Worm (Caenorhabditis elegans): ENCODE data around the gene F25D1.8.

The F25D1.8 gene

ce11 chrV:10571523-10571922 lies 32.3 kb downstream of the F25D1.8 start:
- TF ChIP-seq ceh-30 (tag; optimal IDR thresholded peaks at IDR 0.05): no peak
- TF ChIP-seq fkh-6 (tag; optimal IDR thresholded peaks at IDR 0.05): no peak
- no peak for TF ChIP-seq hlh-30 (tag; optimal IDR thresholded peaks at IDR 0.05; ENCODE audit: insufficient read depth)
- no peak for TF ChIP-seq unc-42 (tag; optimal IDR thresholded peaks at IDR 0.05)
- no peak for TF ChIP-seq ceh-14 (tag; optimal IDR thresholded peaks at IDR 0.05)
- TF ChIP-seq C08G9.2 (tag; optimal IDR thresholded peaks at IDR 0.05): no peak
- no peak for TF ChIP-seq che-1 (tag; optimal IDR thresholded peaks at IDR 0.05)
- TF ChIP-seq madf-2 (tag; optimal IDR thresholded peaks at IDR 0.05): no peak
- TF ChIP-seq elt-4 (tag; optimal IDR thresholded peaks at IDR 0.05): no peak
- TF ChIP-seq dve-1 (tag; optimal IDR thresholded peaks at IDR 0.05): no peak
- no peak for TF ChIP-seq elt-2 (tag; optimal IDR thresholded peaks at IDR 0.05)
- no peak for TF ChIP-seq unc-55 (GFP tag; optimal IDR thresholded peaks at IDR 0.05)
- TF ChIP-seq ceh-18 (tag; optimal IDR thresholded peaks at IDR 0.05): no peak
- no peak for TF ChIP-seq tbx-2 (tag; optimal IDR thresholded peaks at IDR 0.05)
- no peak for TF ChIP-seq tbx-7 (tag; optimal IDR thresholded peaks at IDR 0.05)
- no peak for TF ChIP-seq Y22D7AL.16 (tag; optimal IDR thresholded peaks at IDR 0.05)
- no peak for TF ChIP-seq rnt-1 (tag; optimal IDR thresholded peaks at IDR 0.05)

ce11 chrV:10572614-10573013 lies 33.4 kb downstream of the F25D1.8 start, which contains the start of gene del-6:
Gene del-6 (plus strand): TSS chrV:10572914.
- TF ChIP-seq pax-1 (tag; optimal IDR thresholded peaks at IDR 0.05): no peak
- TF ChIP-seq ama-1 (optimal IDR thresholded peaks at IDR 0.05): no peak
- no peak for TF ChIP-seq K09A11.1 (tag; optimal IDR thresholded peaks at IDR 0.05; ENCODE audit: insufficient read depth)
- TF ChIP-seq F13H6.1 (tag; optimal IDR thresholded peaks at IDR 0.05): no peak
- no peak for TF ChIP-seq odd-2 (tag; optimal IDR thresholded peaks at IDR 0.05)

- TF ChIP-seq ceh-6 (GFP tag; optimal IDR thresholded peaks at IDR 0.05) (no peak), unc-3 (GFP tag; conservative IDR thresholded peaks at IDR 0.05) (no peak), unc-3 (tag; optimal IDR thresholded peaks at IDR 0.05) (no peak), dve-1 (tag; optimal IDR thresholded peaks at IDR 0.05) (no peak), eyg-1 (tag; optimal IDR thresholded peaks at IDR 0.05) (no peak), dmd-4 (tag; optimal IDR thresholded peaks at IDR 0.05; ENCODE audit: borderline replicate concordance) (no peak), ceh-34 (tag; optimal IDR thresholded peaks at IDR 0.05) (no peak), ceh-45 (GFP tag; IDR thresholded peaks at IDR 0.05) (no peak), unc-42 (tag; optimal IDR thresholded peaks at IDR 0.05) (no peak), K02D7.2 (tag; optimal IDR thresholded peaks at IDR 0.05) (no peak), ets-4 (tag; optimal IDR thresholded peaks at IDR 0.05) (no peak), lim-6 (tag; optimal IDR thresholded peaks at IDR 0.05) (no peak), fkh-10 (GFP tag; optimal IDR thresholded peaks at IDR 0.05) (no peak), Y22D7AL.16 (tag; optimal IDR thresholded peaks at IDR 0.05) (no peak), hlh-30 (tag; optimal IDR thresholded peaks at IDR 0.05; ENCODE audit: insufficient read depth) (no peak)
Observed at ce11 chrV:10574197-10574596, 35.0 kb downstream of the F25D1.8 start.

- TF ChIP-seq nhr-11 (tag; optimal IDR thresholded peaks at IDR 0.05): no peak
- TF ChIP-seq fax-1 (tag; optimal IDR thresholded peaks at IDR 0.05): no peak
- no peak for TF ChIP-seq sox-4 (tag; optimal IDR thresholded peaks at IDR 0.05)
- TF ChIP-seq hlh-15 (tag; optimal IDR thresholded peaks at IDR 0.05): no peak
- TF ChIP-seq pha-2 (tag; optimal IDR thresholded peaks at IDR 0.05): no peak
- no peak for TF ChIP-seq unc-3 (GFP tag; conservative IDR thresholded peaks at IDR 0.05)
- TF ChIP-seq unc-3 (tag; optimal IDR thresholded peaks at IDR 0.05): no peak
- TF ChIP-seq nfya-1 (tag; optimal IDR thresholded peaks at IDR 0.05): no peak
- no peak for TF ChIP-seq dve-1 (tag; optimal IDR thresholded peaks at IDR 0.05)
- TF ChIP-seq dmd-4 (tag; optimal IDR thresholded peaks at IDR 0.05; ENCODE audit: borderline replicate concordance): no peak
Observed at ce11 chrV:10576319-10576718, 37.1 kb downstream of the F25D1.8 start, which contains the start of gene vps-54. Gene vps-54 (minus strand): TSS chrV:10576419.

Measured in whole organism, late embryonic.